Fruit fly (Drosophila melanogaster) whole organism, embryonic: ENCODE results near the gene Grip91.

ENCODE experiments used
- B-H2 ChIP-seq: fragments of 200-800 bp; sonication (Bioruptor generic); optimal IDR thresholded peaks from 2 replicates; lab custom pipeline; 2018; ENCODE audit warnings: missing biosample characterization, mild to moderate bottlenecking, missing genetic modification characterization
- BEAF-32 ChIP-seq: fragments of 200-800 bp; sonication (Bioruptor generic); optimal IDR thresholded peaks from 3 replicates; lab custom pipeline; 2017; ENCODE audit warnings: missing biosample characterization, missing genetic modification characterization, mild to moderate bottlenecking, moderate library complexity, missing genetic modification reagents
- CG10462 ChIP-seq: fragments of 200-800 bp; sonication (Bioruptor generic); optimal IDR thresholded peaks from 2 replicates; lab custom pipeline; 2016; ENCODE audit warnings: missing biosample characterization, missing genetic modification characterization
- CG10654 ChIP-seq: fragments of 200-800 bp; sonication (Bioruptor generic); optimal IDR thresholded peaks from 2 replicates; lab custom pipeline; 2016; ENCODE audit warnings: missing biosample characterization, missing genetic modification characterization
- CG11085 ChIP-seq: fragments of 200-800 bp; sonication (Bioruptor generic); IDR thresholded peaks from 2 replicates; pipeline ENCODE4 v1.3.6; 2022; ENCODE audit warnings: missing biosample characterization, missing genetic modification characterization
- CG11093 ChIP-seq: fragments of 200-800 bp; sonication (Bioruptor generic); IDR thresholded peaks from 3 replicates; pipeline ENCODE4 v1.3.6; 2022; ENCODE audit warnings: missing biosample characterization, missing genetic modification characterization
- CG11504 ChIP-seq: fragments of 200-800 bp; sonication (Bioruptor generic); optimal IDR thresholded peaks from 3 replicates; lab custom pipeline; 2019; ENCODE audit warnings: missing biosample characterization, mild to moderate bottlenecking, missing genetic modification characterization, moderate library complexity
- CG12391 ChIP-seq: fragments of 200-800 bp; sonication (Bioruptor generic); optimal IDR thresholded peaks from 3 replicates; lab custom pipeline; 2018; ENCODE audit warnings: missing biosample characterization, mild to moderate bottlenecking, missing genetic modification characterization, moderate library complexity
- CG14014 ChIP-seq: fragments of 200-800 bp; sonication (Bioruptor generic); IDR thresholded peaks from 2 replicates; pipeline ENCODE4 v1.3.6; 2022; ENCODE audit warnings: missing biosample characterization, missing genetic modification characterization
- CG16779 ChIP-seq: fragments of 200-800 bp; sonication (Bioruptor generic); IDR thresholded peaks from 2 replicates; pipeline ENCODE4 v1.3.6; 2022; ENCODE audit warnings: missing biosample characterization, missing genetic modification characterization
- CG16863 ChIP-seq: fragments of 200-800 bp; sonication (Bioruptor generic); optimal IDR thresholded peaks from 3 replicates; lab custom pipeline; 2016; ENCODE audit warnings: missing biosample characterization, missing genetic modification characterization
- CG17385 ChIP-seq: fragments of 200-800 bp; sonication (Bioruptor generic); optimal IDR thresholded peaks from 3 replicates; lab custom pipeline; 2018; ENCODE audit warnings: missing biosample characterization, mild to moderate bottlenecking, missing genetic modification characterization
- CG18011 ChIP-seq: fragments of 200-800 bp; sonication (Bioruptor generic); optimal IDR thresholded peaks from 2 replicates; lab custom pipeline; 2017; ENCODE audit warnings: missing biosample characterization, missing genetic modification characterization, mild to moderate bottlenecking, moderate library complexity, missing genotype
- CG2116 ChIP-seq: fragments of 200-800 bp; sonication (Bioruptor generic); optimal IDR thresholded peaks from 3 replicates; lab custom pipeline; 2018; ENCODE audit warnings: missing biosample characterization, mild to moderate bottlenecking, missing genetic modification characterization
- CG2202 ChIP-seq: fragments of 200-800 bp; sonication (Bioruptor generic); optimal IDR thresholded peaks from 2 replicates; lab custom pipeline; 2018; ENCODE audit warnings: missing biosample characterization, mild to moderate bottlenecking, missing genetic modification characterization
- CG2889 ChIP-seq: fragments of 200-800 bp; sonication (Bioruptor generic); IDR thresholded peaks from 3 replicates; pipeline ENCODE4 v1.3.6; 2022; ENCODE audit warnings: missing biosample characterization, missing genetic modification characterization
- CG4282 ChIP-seq: fragments of 200-800 bp; sonication (Bioruptor generic); optimal IDR thresholded peaks from 2 replicates; lab custom pipeline; 2016; ENCODE audit warnings: missing biosample characterization, missing genetic modification characterization
- CG4328 ChIP-seq: fragments of 200-800 bp; sonication (Bioruptor generic); optimal IDR thresholded peaks from 3 replicates; lab custom pipeline; 2017; ENCODE audit warnings: missing biosample characterization, missing genetic modification reagents, missing genetic modification characterization
- CG6813 ChIP-seq: fragments of 200-800 bp; sonication (Bioruptor generic); optimal IDR thresholded peaks from 2 replicates; lab custom pipeline; 2017; ENCODE audit warnings: missing biosample characterization, missing genetic modification characterization, mild to moderate bottlenecking, moderate library complexity, missing genetic modification reagents
- CG8924 ChIP-seq: fragments of 200-800 bp; optimal IDR thresholded peaks from 3 replicates; lab custom pipeline; 2019; ENCODE audit warnings: missing biosample characterization, mild to moderate bottlenecking, missing genetic modification characterization, moderate library complexity
- Dll ChIP-seq: fragments of 200-800 bp; sonication (Bioruptor generic); IDR thresholded peaks from 4 replicates; pipeline ENCODE4 v1.3.6; 2022; ENCODE audit warnings: missing biosample characterization, missing genetic modification characterization; ENCODE audit not compliant: partially characterized antibody
- Doc2 ChIP-seq: fragments of 200-800 bp; sonication (Bioruptor generic); IDR thresholded peaks from 2 replicates; pipeline ENCODE4 v1.3.6; 2022; ENCODE audit warnings: missing biosample characterization, missing genetic modification characterization
- Doc3 ChIP-seq: fragments of 200-800 bp; sonication (Bioruptor generic); IDR thresholded peaks from 3 replicates; pipeline ENCODE4 v1.3.6; 2022; ENCODE audit warnings: missing biosample characterization, missing genetic modification characterization; ENCODE audit not compliant: partially characterized antibody
- Fer2 ChIP-seq: fragments of 200-800 bp; sonication (Bioruptor generic); optimal IDR thresholded peaks from 2 replicates; lab custom pipeline; 2018; ENCODE audit warnings: missing biosample characterization, mild to moderate bottlenecking, missing genetic modification characterization, moderate library complexity
- Hr39 ChIP-seq: fragments of >200 bp; optimal IDR thresholded peaks from 2 replicates; lab custom pipeline; 2017
- Hr78 ChIP-seq, 2 experiments: fragments of 200-800 bp in 1 of 2; fragments of >200 bp in 1 of 2; sonication (Bioruptor generic) in 1 of 2; optimal IDR thresholded peaks; 2 replicates each; lab custom pipeline; 2017 to 2019; ENCODE audit warnings: missing biosample characterization in 2 of 2, missing genetic modification characterization in 2 of 2, mild to moderate bottlenecking in 1 of 2, moderate library complexity in 1 of 2
- Lhr ChIP-seq: fragments of 200-800 bp; sonication (Bioruptor generic); optimal IDR thresholded peaks from 3 replicates; lab custom pipeline; 2017; ENCODE audit warnings: mild to moderate bottlenecking, missing biosample characterization, missing genetic modification reagents, missing genetic modification characterization
- Myb ChIP-seq: fragments of 200-800 bp; sonication (Bioruptor generic); optimal IDR thresholded peaks from 2 replicates; lab custom pipeline; 2016; ENCODE audit warnings: missing biosample characterization, missing genetic modification characterization
- Nf-YA ChIP-seq: fragments of 200-800 bp; sonication (Bioruptor generic); IDR thresholded peaks from 2 replicates; pipeline ENCODE4 v1.3.6; 2022; ENCODE audit warnings: missing biosample characterization, missing genetic modification characterization
- PHDP ChIP-seq: fragments of 200-800 bp; sonication (Bioruptor generic); optimal IDR thresholded peaks from 3 replicates; lab custom pipeline; 2018; ENCODE audit warnings: missing biosample characterization, mild to moderate bottlenecking, missing genetic modification characterization, moderate library complexity
- Poxn ChIP-seq: fragments of 200-800 bp; sonication (Bioruptor generic); IDR thresholded peaks from 2 replicates; pipeline ENCODE4 v1.3.6; 2022; ENCODE audit warnings: missing biosample characterization, missing genetic modification characterization
- Sin3A ChIP-seq: fragments of >200 bp; optimal IDR thresholded peaks from 2 replicates; lab custom pipeline; 2018
- abd-A ChIP-seq: fragments of 200-800 bp; sonication (Bioruptor generic); optimal IDR thresholded peaks from 3 replicates; lab custom pipeline; 2019; ENCODE audit warnings: missing biosample characterization, mild to moderate bottlenecking, missing genetic modification characterization, moderate library complexity
- ac ChIP-seq: fragments of 200-800 bp; sonication (Bioruptor generic); optimal IDR thresholded peaks from 3 replicates; lab custom pipeline; 2017; ENCODE audit warnings: missing biosample characterization, mild to moderate bottlenecking, missing genetic modification characterization
- al ChIP-seq: fragments of 200-800 bp; sonication (Bioruptor generic); IDR thresholded peaks from 2 replicates; pipeline ENCODE4 v1.3.6; 2022; ENCODE audit warnings: missing biosample characterization, missing genetic modification characterization
- dimm ChIP-seq: fragments of 200-800 bp; sonication (Bioruptor generic); IDR thresholded peaks from 2 replicates; pipeline ENCODE4 v1.3.6; 2022; ENCODE audit warnings: missing biosample characterization, missing genetic modification characterization
- dysf ChIP-seq: fragments of 200-800 bp; sonication (Bioruptor generic); IDR thresholded peaks from 3 replicates; pipeline ENCODE4 v1.3.6; 2022; ENCODE audit warnings: missing biosample characterization, missing genetic modification characterization
- emc ChIP-seq: fragments of 200-800 bp; sonication (Bioruptor generic); optimal IDR thresholded peaks from 2 replicates; lab custom pipeline; 2016; ENCODE audit warnings: missing biosample characterization, missing genetic modification characterization
- fd3F ChIP-seq: fragments of 200-800 bp; sonication (Bioruptor generic); optimal IDR thresholded peaks from 2 replicates; lab custom pipeline; 2018; ENCODE audit warnings: missing biosample characterization, mild to moderate bottlenecking, missing genetic modification characterization, moderate library complexity
- h ChIP-seq: fragments of >200 bp; optimal IDR thresholded peaks from 2 replicates; lab custom pipeline; 2017
- jigr1 ChIP-seq: fragments of 200-800 bp; sonication (Bioruptor generic); IDR thresholded peaks from 3 replicates; pipeline ENCODE4 v1.3.6; 2022; ENCODE audit warnings: missing biosample characterization, missing genetic modification characterization
- lbe ChIP-seq: fragments of 200-800 bp; sonication (Bioruptor generic); optimal IDR thresholded peaks from 2 replicates; lab custom pipeline; 2016; ENCODE audit warnings: missing biosample characterization, mild to moderate bottlenecking, missing genetic modification characterization
- mirr ChIP-seq: fragments of 200-800 bp; sonication (Bioruptor generic); optimal IDR thresholded peaks from 3 replicates; lab custom pipeline; 2018; ENCODE audit warnings: missing biosample characterization, mild to moderate bottlenecking, missing genetic modification characterization
- onecut ChIP-seq: fragments of 200-800 bp; sonication (Bioruptor generic); IDR thresholded peaks from 2 replicates; pipeline ENCODE4 v1.3.6; 2022; ENCODE audit warnings: missing biosample characterization, missing genetic modification characterization
- pan ChIP-seq, 4 experiments: fragments of >200 bp in 3 of 4; fragments of 200-800 bp in 1 of 4; sonication (Bioruptor generic) in 1 of 4; optimal IDR thresholded peaks in 3 of 4; IDR thresholded peaks in 1 of 4; 2 replicates each; pipeline versions ENCODE4 v1.3.6 to Lab custom; 2017 to 2022; ENCODE audit warnings: missing biosample characterization in 2 of 4, missing genetic modification characterization in 2 of 4, mixed read lengths in 1 of 4
- rib ChIP-seq: fragments of 200-800 bp; sonication (Bioruptor generic); IDR thresholded peaks from 2 replicates; pipeline ENCODE4 v1.3.6; 2022; ENCODE audit warnings: missing biosample characterization, missing genetic modification characterization
- slou ChIP-seq: fragments of 200-800 bp; sonication (Bioruptor generic); optimal IDR thresholded peaks from 3 replicates; lab custom pipeline; 2016; ENCODE audit warnings: missing biosample characterization, missing genetic modification characterization
- tin ChIP-seq: fragments of 200-800 bp; sonication (Bioruptor generic); optimal IDR thresholded peaks from 3 replicates; lab custom pipeline; 2016; ENCODE audit warnings: missing biosample characterization, missing genetic modification characterization
- tio ChIP-seq: fragments of 200-800 bp; sonication (Bioruptor generic); optimal IDR thresholded peaks from 2 replicates; lab custom pipeline; 2017; ENCODE audit warnings: missing biosample characterization, missing genetic modification characterization, inconsistent platforms
- tx ChIP-seq: fragments of 200-800 bp; sonication (Bioruptor generic); optimal IDR thresholded peaks from 2 replicates; lab custom pipeline; 2016; ENCODE audit warnings: missing biosample characterization, missing genetic modification characterization

Gene Grip91

DNA sequence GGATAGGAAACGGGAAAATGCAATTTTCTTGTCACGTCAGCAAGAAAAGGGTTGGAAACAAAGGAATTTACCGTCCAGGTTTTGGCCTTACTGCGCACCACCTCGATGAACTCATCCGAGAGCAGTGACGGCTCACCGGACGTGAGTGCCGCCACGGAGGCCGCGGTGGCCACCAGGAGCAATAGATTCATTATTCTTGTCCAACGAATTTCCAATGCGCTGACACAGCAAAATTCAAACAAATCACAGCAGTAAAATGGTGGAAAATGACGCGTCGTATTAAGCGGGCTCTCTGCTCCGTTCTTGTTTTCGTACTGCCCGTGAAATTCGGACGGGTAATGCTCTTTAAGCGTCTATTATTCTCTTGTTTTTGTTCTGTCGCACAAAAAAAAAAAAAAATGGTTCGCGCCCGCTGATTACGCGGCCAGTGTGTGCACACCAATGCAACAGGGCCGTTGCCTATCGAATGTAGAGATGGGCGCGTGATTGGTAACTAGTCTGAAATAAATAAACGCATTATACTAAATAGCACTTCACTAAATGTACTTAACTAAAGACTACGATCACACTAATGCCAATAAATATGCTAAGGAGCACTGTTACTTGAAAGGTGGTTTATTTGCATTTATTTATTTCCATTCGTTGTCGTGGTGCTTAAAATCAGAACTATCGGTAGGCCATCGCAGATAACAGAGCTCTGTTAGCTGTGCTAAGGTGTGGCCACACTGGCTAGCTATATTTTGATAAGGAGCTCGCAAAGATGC is 37.4 kb upstream of the Grip91 start, which contains the start of the genes CtsB and amrt (continued):
- TF ChIP-seq CG8924 (tag; lab: Kevin White, UChicago) (peak; percentile 42), CG11504 (tag; lab: Kevin White, UChicago) (no peak), tin (GFP tag; lab: Kevin White, UChicago) (peak; percentile 18), Myb (GFP tag; lab: Kevin White, UChicago) (peak; percentile 52), Doc2 (GFP tag; lab: Robert Waterston, UW) (no peak), Dll (GFP tag; lab: Robert Waterston, UW) (peak; percentile 88), emc (GFP tag; lab: Kevin White, UChicago) (no peak), onecut (GFP tag; lab: Robert Waterston, UW) (no peak), CG4282 (GFP tag; lab: Kevin White, UChicago) (no peak), CG10462 (GFP tag; lab: Kevin White, UChicago) (no peak), CG4328 (GFP tag; lab: Kevin White, UChicago) (no peak), slou (GFP tag; lab: Kevin White, UChicago) (no peak), ac (no peak), CG11085 (GFP tag; lab: Robert Waterston, UW) (no peak), Hr39 (no peak), h (lab: Kevin White, UChicago) (no peak), Doc3 (GFP tag; lab: Robert Waterston, UW) (peak; percentile 56; the same call in 1 of the 3 replicates), B-H2 (GFP tag; lab: Kevin White, UChicago) (peak; percentile 20), Lhr (GFP tag; lab: Kevin White, UChicago) (peak; percentile 42), Nf-YA (GFP tag; lab: Robert Waterston, UW) (no peak), CG17385 (GFP tag; lab: Kevin White, UChicago) (peak; percentile 21), jigr1 (GFP tag; lab: Robert Waterston, UW) (no peak), fd3F (no peak), CG2202 (tag; lab: Kevin White, UChicago) (no peak), abd-A (tag; lab: Kevin White, UChicago) (no peak), PHDP (tag; lab: Kevin White, UChicago) (peak; percentile 24), CG18011 (GFP tag; lab: Kevin White, UChicago) (no peak), Hr78 (GFP tag; optimal IDR thresholded peaks at IDR 0.05; lab: Kevin White, UChicago) (no peak), pan (optimal IDR thresholded peaks at IDR 0.05; lab: Kevin White, UChicago) (no peak), pan (GFP tag; optimal IDR thresholded peaks at IDR 0.05 in 1 of 2, IDR thresholded peaks at IDR 0.05 in 1 of 2) (no peak), CG2889 (GFP tag; lab: Robert Waterston, UW) (no peak), tio (GFP tag; lab: Kevin White, UChicago) (no peak), CG16779 (GFP tag; lab: Robert Waterston, UW) (no peak), Fer2 (tag; lab: Kevin White, UChicago) (peak; percentile 0), lbe (peak; percentile 56), rib (GFP tag; lab: Robert Waterston, UW) (no peak), dimm (GFP tag; lab: Robert Waterston, UW) (no peak), tx (no peak), mirr (GFP tag; lab: Kevin White, UChicago) (no peak), dysf (GFP tag; lab: Robert Waterston, UW) (peak; percentile 62; the same call in 2 of the 3 replicates), CG2116 (GFP tag; lab: Kevin White, UChicago) (peak; percentile 49), CG16863 (GFP tag; lab: Kevin White, UChicago) (peak; percentile 17), CG14014 (GFP tag; lab: Robert Waterston, UW) (no peak), CG11093 (GFP tag; lab: Robert Waterston, UW) (no peak), Sin3A (lab: Kevin White, UChicago) (peak; percentile 98), al (GFP tag; lab: Robert Waterston, UW) (peak; percentile 47; the same call in 1 of the 2 replicates), CG12391 (tag; lab: Kevin White, UChicago) (peak; percentile 56), CG10654 (no peak), CG6813 (no peak), Poxn (no peak), BEAF-32 (GFP tag; lab: Kevin White, UChicago) (peak; percentile 93)
